Fruit fly (Drosophila melanogaster): ENCODE measurements around the gene comt.
A peak's percentile ranks its signal among the peaks of the same experiment; 100 is the strongest.

Gene comt

DNA sequence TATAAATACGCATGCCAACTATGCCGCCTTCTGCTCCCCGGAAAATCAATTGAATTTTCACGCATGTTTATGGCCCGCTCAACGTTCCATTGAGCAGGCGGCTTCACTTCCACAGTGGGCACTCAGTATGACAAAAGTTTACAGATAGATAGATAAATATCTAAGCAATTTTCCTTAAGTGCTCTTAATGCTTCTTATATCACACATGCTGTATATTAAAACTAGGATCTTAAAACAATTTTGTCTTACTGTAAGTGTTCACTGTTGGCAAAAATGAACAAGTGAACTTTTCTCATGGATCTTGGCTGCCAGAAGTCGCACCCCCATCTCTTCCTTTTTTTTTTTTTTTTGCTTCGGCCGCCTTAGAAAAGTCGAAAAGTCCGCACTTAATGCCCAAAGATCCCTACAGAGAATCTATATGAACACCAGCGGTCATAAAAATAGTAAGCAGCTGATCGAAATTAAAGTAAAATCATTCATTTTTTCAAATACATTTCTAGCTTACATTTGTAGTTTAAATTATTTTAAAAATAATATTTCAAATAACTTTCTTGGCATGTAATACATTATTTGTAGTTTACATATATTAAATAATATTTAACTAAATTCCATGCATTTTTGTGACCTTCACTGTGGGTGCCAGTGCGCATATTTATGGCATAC, 5.6 kb upstream of the comt start (continued):
- TF ChIP-seq Blimp-1 (GFP tag; optimal IDR thresholded peaks at IDR 0.05) (peak; percentile 34), yki (optimal IDR thresholded peaks at IDR 0.05) (no peak), CG8359 (GFP tag; optimal IDR thresholded peaks at IDR 0.05; ENCODE audit: borderline replicate concordance) (no peak), salm (tag; optimal IDR thresholded peaks at IDR 0.05) (no peak), ranshi (GFP tag; IDR thresholded peaks at IDR 0.05) (peak; percentile 52; the same call in 1 of the 2 replicates), CG8944 (GFP tag; optimal IDR thresholded peaks at IDR 0.05) (no peak), chinmo (GFP tag; IDR thresholded peaks at IDR 0.05; ENCODE audit: partially characterized antibody) (no peak), tap (tag; optimal IDR thresholded peaks at IDR 0.05) (peak; percentile 25), gt (GFP tag; IDR thresholded peaks at IDR 0.05) (no peak), CG14860 (GFP tag; IDR thresholded peaks at IDR 0.05; ENCODE audit: partially characterized antibody) (no peak), wor (GFP tag; IDR thresholded peaks at IDR 0.05) (0 out of 2 replicates have a peak, but pooled peaks have one; percentile 20), amos (GFP tag; IDR thresholded peaks at IDR 0.05; ENCODE audit: partially characterized antibody) (no peak), CG34376 (GFP tag; optimal IDR thresholded peaks at IDR 0.05) (no peak), CG15269 (tag; optimal IDR thresholded peaks at IDR 0.05) (peak; percentile 50), CrebB (tag; optimal IDR thresholded peaks at IDR 0.05) (no peak), CG10209 (GFP tag; optimal IDR thresholded peaks at IDR 0.05) (peak; percentile 20), mirr (GFP tag; optimal IDR thresholded peaks at IDR 0.05) (no peak), CG32532 (GFP tag; IDR thresholded peaks at IDR 0.05) (peak; percentile 61), bcd (GFP tag; optimal IDR thresholded peaks at IDR 0.05) (peak; percentile 2), hth (optimal IDR thresholded peaks at IDR 0.05) (no peak), BEAF-32 (GFP tag; optimal IDR thresholded peaks at IDR 0.05) (no peak), CG5953 (GFP tag; IDR thresholded peaks at IDR 0.05) (no peak), so (GFP tag; IDR thresholded peaks at IDR 0.05) (no peak), Deaf1 (tag; optimal IDR thresholded peaks at IDR 0.05) (no peak), rib (GFP tag; IDR thresholded peaks at IDR 0.05) (no peak), Hsf (GFP tag; optimal IDR thresholded peaks at IDR 0.05) (peak; percentile 34), schlank (tag; optimal IDR thresholded peaks at IDR 0.05) (no peak), Gug (GFP tag; IDR thresholded peaks at IDR 0.05) (peak; percentile 30; the same call in 1 of the 4 replicates), CG11560 (tag; IDR thresholded peaks at IDR 0.05) (no peak), z (GFP tag; IDR thresholded peaks at IDR 0.05) (no peak), CG10462 (GFP tag; optimal IDR thresholded peaks at IDR 0.05) (no peak), E2f1 (GFP tag; IDR thresholded peaks at IDR 0.05) (peak; percentile 56), CG13894 (tag; optimal IDR thresholded peaks at IDR 0.05) (no peak), Rfx (GFP tag; IDR thresholded peaks at IDR 0.05) (peak; percentile 76), CG17385 (GFP tag; optimal IDR thresholded peaks at IDR 0.05) (no peak), CG1602 (GFP tag; optimal IDR thresholded peaks at IDR 0.05) (no peak), CG10147 (GFP tag; optimal IDR thresholded peaks at IDR 0.05) (no peak), Adf1 (GFP tag; IDR thresholded peaks at IDR 0.05) (no peak), pb (GFP tag; optimal IDR thresholded peaks at IDR 0.05) (no peak), h (optimal IDR thresholded peaks at IDR 0.05) (no peak), odd (GFP tag; optimal IDR thresholded peaks at IDR 0.05) (no peak), kni (GFP tag; optimal IDR thresholded peaks at IDR 0.05) (no peak), Sin3A (optimal IDR thresholded peaks at IDR 0.05) (no peak), CG4360 (GFP tag; IDR thresholded peaks at IDR 0.05) (no peak), CG2889 (GFP tag; IDR thresholded peaks at IDR 0.05) (peak; percentile 46; the same call in 1 of the 3 replicates), mld (GFP tag; IDR thresholded peaks at IDR 0.05; ENCODE audit: partially characterized antibody) (no peak), CG14050 (GFP tag; IDR thresholded peaks at IDR 0.05) (peak; percentile 31; the same call in 2 of the 3 replicates), onecut (GFP tag; IDR thresholded peaks at IDR 0.05) (no peak), CG3726 (GFP tag; IDR thresholded peaks at IDR 0.05) (0 out of 3 replicates have a peak, but pooled peaks have one; percentile 35), CG12236 (GFP tag; optimal IDR thresholded peaks at IDR 0.05) (no peak), cwo (GFP tag; optimal IDR thresholded peaks at IDR 0.05) (no peak)
